Fruit fly (Drosophila melanogaster): Measurements from ENCODE around the gene Yp1.

- no peak for TF ChIP-seq insv (optimal IDR thresholded peaks at IDR 0.05)
- TF ChIP-seq h (optimal IDR thresholded peaks at IDR 0.05), result no peak
- TF ChIP-seq psq (optimal IDR thresholded peaks at IDR 0.05), result no peak
Observed at dm6 chrX:10016724-10017123, 36.9 kb upstream of the Yp1 start, which contains the start of gene Cht6.
